Worm (Caenorhabditis elegans): ENCODE data around the gene nhx-4.
A peak's percentile ranks its signal among the peaks of the same experiment; 100 is the strongest.

The nhx-4 gene

ce11 chrX:6902958-6903357 is 11.1 kb upstream of the nhx-4 start (continued):
- TF ChIP-seq lin-14 (GFP tag; optimal IDR thresholded peaks at IDR 0.05), result peak; percentile 65
- TF ChIP-seq mab-9 (GFP tag; IDR thresholded peaks at IDR 0.05), result peak; percentile 46; the same call in 1 of the 2 replicates
- TF ChIP-seq unc-130 (tag; optimal IDR thresholded peaks at IDR 0.05), result peak; percentile 15
- TF ChIP-seq mdl-1 (tag; optimal IDR thresholded peaks at IDR 0.05), result peak in 1 of 2 experiments; percentile 76
- TF ChIP-seq nhr-90 (tag; optimal IDR thresholded peaks at IDR 0.05; ENCODE audit: poor library complexity), result peak; percentile 61
- no peak for TF ChIP-seq hlh-17 (GFP tag; optimal IDR thresholded peaks at IDR 0.05; ENCODE audit: borderline replicate concordance)
- TF ChIP-seq nhr-20 (tag; optimal IDR thresholded peaks at IDR 0.05), result peak; percentile 62
- TF ChIP-seq ceh-82 (tag; optimal IDR thresholded peaks at IDR 0.05), result peak in 2 of 3 experiments; percentile 3 to 43

ce11 chrX:6904064-6904771 is 9.9 kb upstream of the nhx-4 start, which contains the start of gene sid-5:
TSS of gene sid-5 (plus strand) at chrX:6904721.
- TF ChIP-seq nhr-20 (tag; optimal IDR thresholded peaks at IDR 0.05) (no peak), efl-1 (optimal IDR thresholded peaks at IDR 0.05) (no peak), efl-1 (GFP tag; optimal IDR thresholded peaks at IDR 0.05 in 1 of 2) (peak in 1 of 2 experiments; percentile 44), lin-14 (GFP tag; optimal IDR thresholded peaks at IDR 0.05) (peak; percentile 24)

- TF ChIP-seq lin-35 (GFP tag; optimal IDR thresholded peaks at IDR 0.05) (peak in 1 of 2 experiments; percentile 32), elt-2 (tag; optimal IDR thresholded peaks at IDR 0.05) (peak; percentile 77), nhr-90 (tag; optimal IDR thresholded peaks at IDR 0.05; ENCODE audit: poor library complexity) (peak; percentile 14), lin-39 (tag; optimal IDR thresholded peaks at IDR 0.05) (no peak)
Observed at ce11 chrX:6905581-6905980, 8.5 kb upstream of the nhx-4 start.

- TF ChIP-seq unc-30 (tag; optimal IDR thresholded peaks at IDR 0.05), result no peak
- TF ChIP-seq dsc-1 (tag; optimal IDR thresholded peaks at IDR 0.05), result peak; percentile 33
- no peak for TF ChIP-seq efl-1 (optimal IDR thresholded peaks at IDR 0.05)
- TF ChIP-seq efl-1 (GFP tag; optimal IDR thresholded peaks at IDR 0.05 in 1 of 2), result peak in 1 of 2 experiments; percentile 22
Observed at ce11 chrX:6915279-6915678, 1.2 kb downstream of the nhx-4 start.

- TF ChIP-seq sptf-1 (tag; optimal IDR thresholded peaks at IDR 0.05) (no peak), swsn-7 (tag; optimal IDR thresholded peaks at IDR 0.05) (no peak), lsy-2 (tag; optimal IDR thresholded peaks at IDR 0.05) (no peak), nhr-77 (tag; optimal IDR thresholded peaks at IDR 0.05) (no peak), nhr-90 (tag; optimal IDR thresholded peaks at IDR 0.05; ENCODE audit: poor library complexity) (no peak), lir-3 (tag; optimal IDR thresholded peaks at IDR 0.05; ENCODE audit: poor library complexity) (no peak), egl-27 (tag; optimal IDR thresholded peaks at IDR 0.05) (no peak), grh-1 (GFP tag; IDR thresholded peaks at IDR 0.05) (no peak), fkh-8 (tag; optimal IDR thresholded peaks at IDR 0.05) (peak; percentile 20), zag-1 (tag; optimal IDR thresholded peaks at IDR 0.05) (no peak), blmp-1 (tag; optimal IDR thresholded peaks at IDR 0.05) (no peak), efl-3 (GFP tag; optimal IDR thresholded peaks at IDR 0.05) (no peak), nhr-85 (tag) (peak; percentile 76), mab-9 (GFP tag; IDR thresholded peaks at IDR 0.05) (no peak), vab-15 (tag; optimal IDR thresholded peaks at IDR 0.05) (no peak), nhr-12 (tag; optimal IDR thresholded peaks at IDR 0.05) (no peak), pag-3 (tag; optimal IDR thresholded peaks at IDR 0.05; ENCODE audit: borderline replicate concordance, insufficient read depth) (no peak), skn-1 (tag; optimal IDR thresholded peaks at IDR 0.05) (no peak), tbx-2 (tag; optimal IDR thresholded peaks at IDR 0.05) (peak; percentile 29), sox-4 (tag; optimal IDR thresholded peaks at IDR 0.05) (no peak), nhr-84 (tag; optimal IDR thresholded peaks at IDR 0.05) (no peak), tlp-1 (tag; optimal IDR thresholded peaks at IDR 0.05) (no peak), C16A3.4 (tag; optimal IDR thresholded peaks at IDR 0.05) (no peak), pax-3 (tag; optimal IDR thresholded peaks at IDR 0.05) (no peak), rnt-1 (tag; optimal IDR thresholded peaks at IDR 0.05) (no peak), ama-1 (optimal IDR thresholded peaks at IDR 0.05) (no peak), dsc-1 (tag; optimal IDR thresholded peaks at IDR 0.05) (no peak), nhr-71 (tag; optimal IDR thresholded peaks at IDR 0.05) (peak; percentile 49), lin-14 (GFP tag; optimal IDR thresholded peaks at IDR 0.05) (peak; percentile 69), hpl-2 (GFP tag; optimal IDR thresholded peaks at IDR 0.05) (no peak), nhr-20 (tag; optimal IDR thresholded peaks at IDR 0.05) (no peak), unc-62 (GFP tag; optimal IDR thresholded peaks at IDR 0.05) (no peak)
Observed at ce11 chrX:6916150-6916549, 2.1 kb downstream of the nhx-4 start.

All from whole organism, L1 larva.